ENCODE assay signal across 4 worm cellular contexts in genomic region chrX:10204313-10205063, ce11.
TF ChIP-seq lines count a peak whose summit lies in the region.

No protein-coding gene starts in this region.

TF ChIP-seq in whole organism, L2 larva, 48 proteins besides CTCF, POLR2A, EP300 and RAD21:
- TF ChIP-seq ztf-4 (tag; optimal IDR thresholded peaks at IDR 0.05; lab: Kevin White, UChicago) (no peak), aly-2 (tag; optimal IDR thresholded peaks at IDR 0.05; lab: Kevin White, UChicago) (no peak), sma-9 (GFP tag; optimal IDR thresholded peaks at IDR 0.05; lab: Kevin White, UChicago) (peak; percentile 4), sma-9 (tag; optimal IDR thresholded peaks at IDR 0.05; lab: Kevin White, UChicago) (no peak), nhr-23 (tag; optimal IDR thresholded peaks at IDR 0.05; lab: Kevin White, UChicago) (no peak), blmp-1 (tag; optimal IDR thresholded peaks at IDR 0.05; lab: Kevin White, UChicago; ENCODE audit: insufficient read depth) (no peak), mdl-1 (tag; optimal IDR thresholded peaks at IDR 0.05; lab: Kevin White, UChicago) (no peak), fos-1 (tag; optimal IDR thresholded peaks at IDR 0.05; lab: Kevin White, UChicago) (peak; percentile 15), dmd-4 (tag; optimal IDR thresholded peaks at IDR 0.05; lab: Kevin White, UChicago) (no peak), ama-1 (optimal IDR thresholded peaks at IDR 0.05; lab: Kevin White, UChicago) (no peak), nhr-11 (tag; optimal IDR thresholded peaks at IDR 0.05; lab: Kevin White, UChicago) (no peak), nhr-129 (tag; optimal IDR thresholded peaks at IDR 0.05; lab: Kevin White, UChicago) (peak; percentile 39), nhr-237 (tag; optimal IDR thresholded peaks at IDR 0.05; lab: Kevin White, UChicago) (no peak), ztf-11 (tag; optimal IDR thresholded peaks at IDR 0.05; lab: Kevin White, UChicago) (no peak), nhr-21 (tag; optimal IDR thresholded peaks at IDR 0.05; lab: Kevin White, UChicago) (no peak), lin-13 (GFP tag; optimal IDR thresholded peaks at IDR 0.05; lab: Kevin White, UChicago) (no peak), ceh-16 (tag; optimal IDR thresholded peaks at IDR 0.05; lab: Kevin White, UChicago) (no peak), unc-39 (tag; optimal IDR thresholded peaks at IDR 0.05; lab: Kevin White, UChicago) (no peak), sma-3 (GFP tag; optimal IDR thresholded peaks at IDR 0.05; lab: Kevin White, UChicago) (no peak), nhr-10 (tag; optimal IDR thresholded peaks at IDR 0.05; lab: Kevin White, UChicago) (no peak)

TF ChIP-seq in whole organism, L4 larva, 104 proteins besides CTCF, POLR2A, EP300 and RAD21:
- TF ChIP-seq egl-27 (tag; optimal IDR thresholded peaks at IDR 0.05; lab: Kevin White, UChicago): no peak
- TF ChIP-seq hmg-1.1 (GFP tag; IDR thresholded peaks at IDR 0.05; lab: Robert Waterston, UW): 0 out of 2 replicates have a peak, but pooled peaks have one; percentile 13

TF ChIP-seq in whole organism, late embryonic, 69 proteins besides CTCF, POLR2A, EP300 and RAD21 (continues in another document):
- no peak for TF ChIP-seq hlh-13 (GFP tag; optimal IDR thresholded peaks at IDR 0.05; lab: Kevin White, UChicago)
- TF ChIP-seq che-1 (tag; optimal IDR thresholded peaks at IDR 0.05; lab: Kevin White, UChicago): no peak
- no peak for TF ChIP-seq mec-3 (tag; optimal IDR thresholded peaks at IDR 0.05; lab: Kevin White, UChicago; ENCODE audit: borderline replicate concordance)
- no peak for TF ChIP-seq fkh-6 (tag; optimal IDR thresholded peaks at IDR 0.05; lab: Kevin White, UChicago)
- TF ChIP-seq ttx-3 (tag; optimal IDR thresholded peaks at IDR 0.05; lab: Kevin White, UChicago): no peak
- no peak for TF ChIP-seq ceh-6 (GFP tag; optimal IDR thresholded peaks at IDR 0.05; lab: Kevin White, UChicago)
- no peak for TF ChIP-seq sox-4 (tag; optimal IDR thresholded peaks at IDR 0.05; lab: Kevin White, UChicago)
- no peak for TF ChIP-seq rnt-1 (tag; optimal IDR thresholded peaks at IDR 0.05; lab: Kevin White, UChicago)
- TF ChIP-seq unc-55 (GFP tag; optimal IDR thresholded peaks at IDR 0.05; lab: Kevin White, UChicago): peak; percentile 56
- TF ChIP-seq hlh-8 (tag; optimal IDR thresholded peaks at IDR 0.05; lab: Kevin White, UChicago): no peak
- TF ChIP-seq ceh-14 (tag; optimal IDR thresholded peaks at IDR 0.05; lab: Kevin White, UChicago): no peak
- no peak for TF ChIP-seq lim-6 (tag; optimal IDR thresholded peaks at IDR 0.05; lab: Kevin White, UChicago)
- no peak for TF ChIP-seq ceh-24 (tag; optimal IDR thresholded peaks at IDR 0.05; lab: Kevin White, UChicago)
- no peak for TF ChIP-seq zip-5 (tag; optimal IDR thresholded peaks at IDR 0.05; lab: Kevin White, UChicago)
- no peak for TF ChIP-seq npax-4 (tag; optimal IDR thresholded peaks at IDR 0.05; lab: Kevin White, UChicago)
- no peak for TF ChIP-seq dmd-4 (tag; optimal IDR thresholded peaks at IDR 0.05; lab: Kevin White, UChicago; ENCODE audit: borderline replicate concordance)
- no peak for TF ChIP-seq ama-1 (optimal IDR thresholded peaks at IDR 0.05; lab: Kevin White, UChicago)
- no peak for TF ChIP-seq pat-9 (tag; optimal IDR thresholded peaks at IDR 0.05; lab: Kevin White, UChicago)
- no peak for TF ChIP-seq pha-4 (tag; optimal IDR thresholded peaks at IDR 0.05; lab: Kevin White, UChicago)
- TF ChIP-seq ref-2 (tag; optimal IDR thresholded peaks at IDR 0.05; lab: Kevin White, UChicago): peak; percentile 42
- TF ChIP-seq ceh-34 (tag; optimal IDR thresholded peaks at IDR 0.05; lab: Kevin White, UChicago): no peak
- peak; percentile 27 for TF ChIP-seq ceh-31 (tag; optimal IDR thresholded peaks at IDR 0.05; lab: Kevin White, UChicago)
- no peak for TF ChIP-seq pros-1 (tag; optimal IDR thresholded peaks at IDR 0.05; lab: Kevin White, UChicago)
- no peak for TF ChIP-seq syd-9 (tag; optimal IDR thresholded peaks at IDR 0.05; lab: Kevin White, UChicago)
- TF ChIP-seq elt-2 (tag; optimal IDR thresholded peaks at IDR 0.05; lab: Kevin White, UChicago): peak; percentile 22
- no peak for TF ChIP-seq C38D4.7 (GFP tag; optimal IDR thresholded peaks at IDR 0.05; lab: Kevin White, UChicago)
- no peak for TF ChIP-seq nfya-1 (tag; optimal IDR thresholded peaks at IDR 0.05; lab: Kevin White, UChicago)
- no peak for TF ChIP-seq fkh-10 (GFP tag; optimal IDR thresholded peaks at IDR 0.05; lab: Kevin White, UChicago)
- TF ChIP-seq lin-11 (tag; optimal IDR thresholded peaks at IDR 0.05; lab: Kevin White, UChicago): no peak
- no peak for TF ChIP-seq ahr-1 (tag; optimal IDR thresholded peaks at IDR 0.05; lab: Kevin White, UChicago)
- TF ChIP-seq K02D7.2 (tag; optimal IDR thresholded peaks at IDR 0.05; lab: Kevin White, UChicago): no peak
- TF ChIP-seq madf-2 (tag; optimal IDR thresholded peaks at IDR 0.05; lab: Kevin White, UChicago): no peak
- TF ChIP-seq nhr-232 (tag; optimal IDR thresholded peaks at IDR 0.05; lab: Kevin White, UChicago): no peak
- no peak for TF ChIP-seq ztf-16 (tag; optimal IDR thresholded peaks at IDR 0.05; lab: Kevin White, UChicago)
- TF ChIP-seq ceh-18 (tag; optimal IDR thresholded peaks at IDR 0.05; lab: Kevin White, UChicago): no peak
- no peak for TF ChIP-seq pqm-1 (tag; optimal IDR thresholded peaks at IDR 0.05; lab: Kevin White, UChicago)
- TF ChIP-seq ceh-2 (tag; optimal IDR thresholded peaks at IDR 0.05; lab: Kevin White, UChicago): no peak
- no peak for TF ChIP-seq hlh-30 (tag; optimal IDR thresholded peaks at IDR 0.05; lab: Kevin White, UChicago; ENCODE audit: insufficient read depth)
- peak; percentile 34 for TF ChIP-seq sdc-2 (tag; optimal IDR thresholded peaks at IDR 0.05; lab: Kevin White, UChicago)

TF ChIP-seq in whole organism, mixed stage, embryonic, 35 proteins besides CTCF, POLR2A, EP300 and RAD21:
- no peak for TF ChIP-seq elt-1 (tag; optimal IDR thresholded peaks at IDR 0.05; lab: Kevin White, UChicago; ENCODE audit: borderline replicate concordance, insufficient read depth)
- TF ChIP-seq cnd-1 (tag; optimal IDR thresholded peaks at IDR 0.05; lab: Kevin White, UChicago): peak; percentile 57
- no peak for TF ChIP-seq sem-2 (GFP tag; optimal IDR thresholded peaks at IDR 0.05; lab: Kevin White, UChicago)
- TF ChIP-seq nhr-28 (tag; optimal IDR thresholded peaks at IDR 0.05; lab: Kevin White, UChicago): no peak
- TF ChIP-seq mab-5 (tag; optimal IDR thresholded peaks at IDR 0.05; lab: Kevin White, UChicago): no peak
- no peak for TF ChIP-seq bed-3 (GFP tag; optimal IDR thresholded peaks at IDR 0.05; lab: Kevin White, UChicago)
- peak; percentile 0 for TF ChIP-seq mep-1 (tag; optimal IDR thresholded peaks at IDR 0.05; lab: Kevin White, UChicago)
- no peak for TF ChIP-seq M03D4.4 (tag; optimal IDR thresholded peaks at IDR 0.05; lab: Kevin White, UChicago)
- TF ChIP-seq blmp-1 (tag; optimal IDR thresholded peaks at IDR 0.05; lab: Kevin White, UChicago): peak; percentile 53
- peak; percentile 70 for TF ChIP-seq nhr-2 (tag; optimal IDR thresholded peaks at IDR 0.05; lab: Kevin White, UChicago)
- TF ChIP-seq ztf-11 (tag; optimal IDR thresholded peaks at IDR 0.05; lab: Kevin White, UChicago): peak; percentile 24
- peak; percentile 94 for TF ChIP-seq zip-8 (tag; optimal IDR thresholded peaks at IDR 0.05; lab: Kevin White, UChicago)
- TF ChIP-seq mls-2 (tag; optimal IDR thresholded peaks at IDR 0.05; lab: Kevin White, UChicago): peak; percentile 21
- peak; percentile 58 for TF ChIP-seq ceh-39 (tag; optimal IDR thresholded peaks at IDR 0.05; lab: Kevin White, UChicago)
- no peak for TF ChIP-seq unc-39 (tag; optimal IDR thresholded peaks at IDR 0.05; lab: Kevin White, UChicago)
- TF ChIP-seq lsy-2 (tag; optimal IDR thresholded peaks at IDR 0.05; lab: Kevin White, UChicago): peak; percentile 72
- no peak for TF ChIP-seq ceh-43 (GFP tag; optimal IDR thresholded peaks at IDR 0.05; lab: Kevin White, UChicago)
- no peak for TF ChIP-seq ceh-83 (GFP tag; optimal IDR thresholded peaks at IDR 0.05; lab: Kevin White, UChicago)
- no peak for TF ChIP-seq hlh-1 (tag; optimal IDR thresholded peaks at IDR 0.05; lab: Kevin White, UChicago)
- no peak for TF ChIP-seq nhr-237 (tag; optimal IDR thresholded peaks at IDR 0.05; lab: Kevin White, UChicago)
- TF ChIP-seq ham-2 (GFP tag; optimal IDR thresholded peaks at IDR 0.05; lab: Kevin White, UChicago): peak; percentile 40
- TF ChIP-seq pha-4 (tag; optimal IDR thresholded peaks at IDR 0.05; lab: Kevin White, UChicago): no peak
- no peak for TF ChIP-seq lin-32 (GFP tag; optimal IDR thresholded peaks at IDR 0.05; lab: Kevin White, UChicago)
- no peak for TF ChIP-seq tbx-8 (GFP tag; optimal IDR thresholded peaks at IDR 0.05; lab: Kevin White, UChicago)
- TF ChIP-seq snpc-4 (tag; optimal IDR thresholded peaks at IDR 0.05; lab: Kevin White, UChicago): no peak
- peak; percentile 21 for TF ChIP-seq sptf-1 (tag; optimal IDR thresholded peaks at IDR 0.05; lab: Kevin White, UChicago)
- no peak for TF ChIP-seq nhr-76 (tag; optimal IDR thresholded peaks at IDR 0.05; lab: Kevin White, UChicago)
- no peak for TF ChIP-seq nhr-12 (tag; optimal IDR thresholded peaks at IDR 0.05; lab: Kevin White, UChicago)
- peak; percentile 85 for TF ChIP-seq unc-62 (GFP tag; optimal IDR thresholded peaks at IDR 0.05; lab: Kevin White, UChicago)
- TF ChIP-seq elt-3 (tag; optimal IDR thresholded peaks at IDR 0.05; lab: Kevin White, UChicago): no peak
- no peak for TF ChIP-seq unc-120 (tag; optimal IDR thresholded peaks at IDR 0.05; lab: Kevin White, UChicago; ENCODE audit: poor library complexity, severe bottlenecking)
- no peak for TF ChIP-seq lin-13 (tag; optimal IDR thresholded peaks at IDR 0.05; lab: Kevin White, UChicago)
- TF ChIP-seq ces-1 (GFP tag; optimal IDR thresholded peaks at IDR 0.05; lab: Kevin White, UChicago): no peak
- no peak for TF ChIP-seq flh-1 (GFP tag; optimal IDR thresholded peaks at IDR 0.05; lab: Kevin White, UChicago)
- TF ChIP-seq drap-1 (GFP tag; optimal IDR thresholded peaks at IDR 0.05; lab: Kevin White, UChicago): no peak
TF ChIP-seq in whole organism, mixed stage, embryonic: peak in this region for 12.
